Worm (Caenorhabditis elegans) whole organism, L2 larva: Measurements from ENCODE around the gene tdo-2.
A peak's percentile ranks its signal among the peaks of the same experiment; 100 is the strongest.

Experiments
- C34F6.9 ChIP-seq: fragments of 150-350 bp; optimal IDR thresholded peaks from 2 replicates; lab custom pipeline; 2014; ENCODE audit warnings: missing biosample characterization, missing genetic modification characterization
- F13H6.1 ChIP-seq: sonication (generic microtip); optimal IDR thresholded peaks from 2 replicates; lab custom pipeline; 2016; ENCODE audit warnings: missing genetic modification characterization, missing compliant biosample characterization
- ZK546.5 ChIP-seq: sonication (generic microtip); optimal IDR thresholded peaks from 2 replicates; lab custom pipeline; 2017; ENCODE audit warnings: missing biosample characterization, missing genetic modification characterization
- alr-1 ChIP-seq: fragments of 150-350 bp; optimal IDR thresholded peaks from 2 replicates; lab custom pipeline; 2014; ENCODE audit warnings: missing biosample characterization, missing genetic modification characterization
- aly-2 ChIP-seq: fragments of 150-350 bp; optimal IDR thresholded peaks from 2 replicates; lab custom pipeline; 2014; ENCODE audit warnings: missing biosample characterization, missing genetic modification characterization
- ama-1 ChIP-seq: fragments of 150-350 bp; optimal IDR thresholded peaks from 2 replicates; lab custom pipeline; 2018; ENCODE audit warnings: inconsistent platforms
- ceh-16 ChIP-seq: fragments of 150-350 bp; optimal IDR thresholded peaks from 2 replicates; lab custom pipeline; 2014; ENCODE audit warnings: missing biosample characterization, missing genetic modification characterization
- ceh-82 ChIP-seq: fragments of 150-350 bp; optimal IDR thresholded peaks from 2 replicates; lab custom pipeline; 2014; ENCODE audit warnings: missing biosample characterization, missing genetic modification characterization
- crh-2 ChIP-seq: sonication (generic microtip); optimal IDR thresholded peaks from 2 replicates; lab custom pipeline; 2017; ENCODE audit warnings: missing biosample characterization, missing genetic modification characterization
- dmd-4 ChIP-seq: sonication (generic microtip); optimal IDR thresholded peaks from 2 replicates; lab custom pipeline; 2017; ENCODE audit warnings: missing biosample characterization, missing genetic modification characterization
- egl-27 ChIP-seq: sonication (generic microtip); optimal IDR thresholded peaks from 3 replicates; lab custom pipeline; 2017; ENCODE audit warnings: missing biosample characterization, missing genetic modification reagents, missing genetic modification characterization
- elt-1 ChIP-seq: fragments of 150-350 bp; optimal IDR thresholded peaks from 2 replicates; lab custom pipeline; 2014; ENCODE audit warnings: missing biosample characterization, missing genetic modification characterization
- elt-3 ChIP-seq: sonication (generic microtip); optimal IDR thresholded peaks from 2 replicates; lab custom pipeline; 2017; ENCODE audit warnings: missing biosample characterization, missing genetic modification characterization
- fos-1 ChIP-seq: fragments of 150-350 bp; optimal IDR thresholded peaks from 2 replicates; lab custom pipeline; 2014; ENCODE audit warnings: missing biosample characterization, missing genetic modification characterization
- gmeb-1 ChIP-seq: fragments of 150-350 bp; optimal IDR thresholded peaks from 2 replicates; lab custom pipeline; 2014; ENCODE audit warnings: missing biosample characterization, missing genetic modification characterization
- lin-11 ChIP-seq: fragments of 150-350 bp; sonication (generic microtip); optimal IDR thresholded peaks from 2 replicates; lab custom pipeline; 2014; ENCODE audit warnings: missing biosample characterization, missing genetic modification characterization, inconsistent platforms, mixed read lengths
- lin-13 ChIP-seq: fragments of 150-350 bp; optimal IDR thresholded peaks from 2 replicates; lab custom pipeline; 2014; ENCODE audit warnings: missing biosample characterization, missing genetic modification reagents, missing genetic modification characterization
- lin-39 ChIP-seq: fragments of 150-350 bp; optimal IDR thresholded peaks from 2 replicates; lab custom pipeline; 2014; ENCODE audit warnings: missing biosample characterization, missing genetic modification reagents, missing genetic modification characterization
- lsy-2 ChIP-seq, 2 experiments: fragments of 150-350 bp in 1 of 2; sonication (generic microtip) in 1 of 2; optimal IDR thresholded peaks; 2 replicates each; lab custom pipeline; 2014 to 2017; ENCODE audit warnings: missing biosample characterization in 2 of 2, missing genetic modification characterization in 2 of 2
- mbf-1 ChIP-seq: sonication (generic microtip); optimal IDR thresholded peaks from 2 replicates; lab custom pipeline; 2017; ENCODE audit warnings: missing biosample characterization, missing genetic modification characterization
- mdl-1 ChIP-seq, 2 experiments: fragments of 150-350 bp in 1 of 2; sonication (generic microtip) in 1 of 2; optimal IDR thresholded peaks; 2 replicates each; lab custom pipeline; 2017; ENCODE audit warnings: missing biosample characterization in 2 of 2, missing genetic modification characterization in 2 of 2
- nhr-10 ChIP-seq: sonication (generic microtip); optimal IDR thresholded peaks from 2 replicates; lab custom pipeline; 2017; ENCODE audit warnings: missing biosample characterization, missing genetic modification characterization
- nhr-12 ChIP-seq: fragments of 150-350 bp; optimal IDR thresholded peaks from 2 replicates; lab custom pipeline; 2014; ENCODE audit warnings: missing biosample characterization, missing genetic modification characterization
- nhr-129 ChIP-seq: fragments of 150-350 bp; optimal IDR thresholded peaks from 2 replicates; lab custom pipeline; 2014; ENCODE audit warnings: missing biosample characterization, missing genetic modification characterization
- nhr-23 ChIP-seq: fragments of 150-350 bp; optimal IDR thresholded peaks from 2 replicates; lab custom pipeline; 2014; ENCODE audit warnings: missing biosample characterization, missing genetic modification reagents, missing genetic modification characterization
- nhr-237 ChIP-seq: fragments of 150-350 bp; optimal IDR thresholded peaks from 2 replicates; lab custom pipeline; 2014; ENCODE audit warnings: missing biosample characterization, missing genetic modification characterization
- nhr-25 ChIP-seq: fragments of 150-350 bp; sonication (generic microtip); optimal IDR thresholded peaks from 3 replicates; lab custom pipeline; 2014; ENCODE audit warnings: missing biosample characterization, missing genetic modification characterization
- nhr-6 ChIP-seq: fragments of 150-350 bp; optimal IDR thresholded peaks from 2 replicates; lab custom pipeline; 2014; ENCODE audit warnings: missing biosample characterization, missing genetic modification characterization
- nhr-77 ChIP-seq: fragments of 150-350 bp; optimal IDR thresholded peaks from 2 replicates; lab custom pipeline; 2014; ENCODE audit warnings: missing biosample characterization, missing genetic modification characterization
- sem-4 ChIP-seq: fragments of 150-350 bp; optimal IDR thresholded peaks from 2 replicates; lab custom pipeline; 2014; ENCODE audit warnings: missing biosample characterization, missing genetic modification reagents, missing genetic modification characterization
- sma-3 ChIP-seq: sonication (generic microtip); optimal IDR thresholded peaks from 2 replicates; lab custom pipeline; 2016; ENCODE audit warnings: missing genetic modification reagents, missing genetic modification characterization, missing compliant biosample characterization
- snpc-4 ChIP-seq: fragments of 150-350 bp; optimal IDR thresholded peaks from 2 replicates; lab custom pipeline; 2014; ENCODE audit warnings: missing biosample characterization, missing genetic modification characterization
- unc-55 ChIP-seq: fragments of 150-350 bp; sonication (generic microtip); optimal IDR thresholded peaks from 3 replicates; lab custom pipeline; 2014; ENCODE audit warnings: missing biosample characterization, missing genetic modification reagents, missing genetic modification characterization
- ztf-11 ChIP-seq: sonication (generic microtip); optimal IDR thresholded peaks from 2 replicates; lab custom pipeline; 2017; ENCODE audit warnings: missing biosample characterization, missing genetic modification characterization
- ztf-4 ChIP-seq: fragments of 150-350 bp; optimal IDR thresholded peaks from 2 replicates; lab custom pipeline; 2014; ENCODE audit warnings: missing biosample characterization, missing genetic modification characterization

Gene tdo-2

ce11 chrIII:5965368-5965767, 45.6 kb upstream of the tdo-2 start:
- TF ChIP-seq ceh-16 (tag; lab: Kevin White, UChicago) (peak; percentile 87), lin-13 (GFP tag; lab: Kevin White, UChicago) (no peak)

ce11 chrIII:5964058-5964632, 44.4 kb upstream of the tdo-2 start:
- TF ChIP-seq F13H6.1 (tag; lab: Kevin White, UChicago) (peak; percentile 11), crh-2 (no peak), ama-1 (lab: Kevin White, UChicago) (no peak), mbf-1 (no peak), ztf-4 (no peak), fos-1 (peak; percentile 41), ceh-16 (tag; lab: Kevin White, UChicago) (peak; percentile 51), sma-3 (no peak), nhr-25 (tag; lab: Kevin White, UChicago) (no peak), nhr-129 (tag; lab: Kevin White, UChicago) (peak; percentile 6), ztf-11 (tag; lab: Kevin White, UChicago) (no peak), nhr-77 (tag; lab: Kevin White, UChicago) (no peak), snpc-4 (no peak), dmd-4 (tag; lab: Kevin White, UChicago) (no peak), egl-27 (tag; lab: Kevin White, UChicago) (no peak)

- TF ChIP-seq C34F6.9 (no peak), lin-11 (no peak), mdl-1 (tag; optimal IDR thresholded peaks at IDR 0.05; lab: Kevin White, UChicago) (no peak), nhr-237 (tag; lab: Kevin White, UChicago) (no peak), alr-1 (tag; lab: Kevin White, UChicago) (no peak), elt-1 (no peak), lsy-2 (tag; optimal IDR thresholded peaks at IDR 0.05; lab: Kevin White, UChicago) (no peak), elt-3 (tag; lab: Kevin White, UChicago) (no peak), ZK546.5 (tag; lab: Kevin White, UChicago) (no peak), nhr-129 (tag; lab: Kevin White, UChicago) (no peak), ztf-4 (no peak), nhr-12 (tag; lab: Kevin White, UChicago) (no peak), gmeb-1 (tag; lab: Kevin White, UChicago) (no peak), snpc-4 (no peak), ceh-82 (no peak), sma-3 (no peak), mbf-1 (no peak), aly-2 (tag; lab: Kevin White, UChicago) (no peak), nhr-23 (tag; lab: Kevin White, UChicago) (no peak), unc-55 (GFP tag; lab: Kevin White, UChicago) (no peak)
- TF ChIP-seq, all 48 proteins: peak for 0
Measured at ce11 chrIII:5961560-5961959, 41.8 kb upstream of the tdo-2 start.

- TF ChIP-seq crh-2 (no peak), lin-11 (no peak), mdl-1 (tag; optimal IDR thresholded peaks at IDR 0.05; lab: Kevin White, UChicago) (no peak), unc-55 (GFP tag; lab: Kevin White, UChicago) (peak; percentile 0), fos-1 (peak; percentile 13), nhr-6 (tag; lab: Kevin White, UChicago) (no peak), nhr-10 (tag; lab: Kevin White, UChicago) (no peak), lsy-2 (tag; optimal IDR thresholded peaks at IDR 0.05; lab: Kevin White, UChicago) (peak in 1 of 2 experiments; percentile 7), ztf-4 (no peak)
- TF ChIP-seq, all 48 proteins: peak for 3
Measured at ce11 chrIII:5959049-5959448, 39.3 kb upstream of the tdo-2 start.

ce11 chrIII:5958172-5958886, 38.6 kb upstream of the tdo-2 start, which contains the start of the genes nono-1 and nop-1:
Gene nono-1 (minus strand): TSS chrIII:5958246.
Gene nop-1 (plus strand): TSS chrIII:5958722.
- no peak for TF ChIP-seq sem-4 (tag; lab: Kevin White, UChicago)
- TF ChIP-seq lin-13 (GFP tag; lab: Kevin White, UChicago) = peak; percentile 5
- no peak for TF ChIP-seq ceh-16 (tag; lab: Kevin White, UChicago)
- peak; percentile 58 for TF ChIP-seq C34F6.9
- TF ChIP-seq unc-55 (GFP tag; lab: Kevin White, UChicago) = peak; percentile 59
- TF ChIP-seq lsy-2 (tag; optimal IDR thresholded peaks at IDR 0.05; lab: Kevin White, UChicago) = peak in 1 of 2 experiments; percentile 37
- no peak for TF ChIP-seq nhr-25 (tag; lab: Kevin White, UChicago)
- TF ChIP-seq nhr-6 (tag; lab: Kevin White, UChicago) = no peak
- no peak for TF ChIP-seq lin-39 (tag; lab: Kevin White, UChicago)
- TF ChIP-seq ama-1 (lab: Kevin White, UChicago) = peak; percentile 10
- TF ChIP-seq, all 48 proteins: peak for 5
